Fruit fly (Drosophila melanogaster) whole organism, embryonic: ENCODE measurements around the gene drl.
A peak's percentile ranks its signal among the peaks of the same experiment; 100 is the strongest.

Experiments
- Awh ChIP-seq: fragments of 200-800 bp; sonication (Bioruptor generic); IDR thresholded peaks from 2 replicates; pipeline ENCODE4, ENCODE4 v1.3.6; 2022; ENCODE audit warnings: missing biosample characterization, missing genetic modification characterization
- CG10209 ChIP-seq: fragments of 200-800 bp; sonication (Bioruptor generic); optimal IDR thresholded peaks from 3 replicates; lab custom pipeline; 2017; ENCODE audit warnings: missing biosample characterization, mild to moderate bottlenecking, missing genetic modification characterization, missing genetic modification reagents
- CG1024 ChIP-seq: fragments of 200-800 bp; sonication (Bioruptor generic); IDR thresholded peaks from 2 replicates; pipeline ENCODE4 v1.3.6; 2022; ENCODE audit warnings: missing biosample characterization, missing genetic modification characterization
- CG12236 ChIP-seq: fragments of 200-800 bp; sonication (Bioruptor generic); optimal IDR thresholded peaks from 2 replicates; lab custom pipeline; 2016; ENCODE audit warnings: missing biosample characterization, missing genetic modification characterization
- CG13894 ChIP-seq: fragments of 200-800 bp; sonication (Bioruptor generic); optimal IDR thresholded peaks from 3 replicates; lab custom pipeline; 2018; ENCODE audit warnings: missing biosample characterization, mild to moderate bottlenecking, missing genetic modification characterization, moderate library complexity
- CG17359 ChIP-seq: fragments of 200-800 bp; sonication (Bioruptor generic); optimal IDR thresholded peaks from 3 replicates; lab custom pipeline; 2018; ENCODE audit warnings: missing biosample characterization, mild to moderate bottlenecking, missing genetic modification characterization, moderate library complexity
- CG18262 ChIP-seq: fragments of 200-800 bp; optimal IDR thresholded peaks from 3 replicates; lab custom pipeline; 2019; ENCODE audit warnings: missing biosample characterization, mild to moderate bottlenecking, missing genetic modification characterization, moderate library complexity
- CG18476 ChIP-seq: fragments of 200-800 bp; sonication (Bioruptor generic); optimal IDR thresholded peaks from 2 replicates; lab custom pipeline; 2016; ENCODE audit warnings: missing biosample characterization, mild to moderate bottlenecking, missing genetic modification characterization
- CG18764 ChIP-seq: fragments of 200-800 bp; sonication (Bioruptor generic); optimal IDR thresholded peaks from 3 replicates; lab custom pipeline; 2016; ENCODE audit warnings: missing biosample characterization, missing genetic modification characterization
- CG30431 ChIP-seq: fragments of 200-800 bp; sonication (Bioruptor generic); optimal IDR thresholded peaks from 2 replicates; lab custom pipeline; 2017; ENCODE audit warnings: missing biosample characterization, missing genetic modification characterization
- CG4854 ChIP-seq: fragments of 200-800 bp; sonication (Bioruptor generic); optimal IDR thresholded peaks from 2 replicates; lab custom pipeline; 2016; ENCODE audit warnings: missing biosample characterization, missing genetic modification characterization, inconsistent platforms
- CG5245 ChIP-seq: fragments of 200-800 bp; sonication (Bioruptor generic); optimal IDR thresholded peaks from 3 replicates; lab custom pipeline; 2016; ENCODE audit warnings: missing biosample characterization, missing genetic modification characterization
- CG6813 ChIP-seq: fragments of 200-800 bp; sonication (Bioruptor generic); optimal IDR thresholded peaks from 2 replicates; lab custom pipeline; 2017; ENCODE audit warnings: missing biosample characterization, missing genetic modification characterization, mild to moderate bottlenecking, moderate library complexity, missing genetic modification reagents
- CG7786 ChIP-seq: fragments of 200-800 bp; sonication (Bioruptor generic); optimal IDR thresholded peaks from 2 replicates; lab custom pipeline; 2016; ENCODE audit warnings: missing biosample characterization, missing genetic modification characterization
- CG8089 ChIP-seq: fragments of 200-800 bp; sonication (Bioruptor generic); optimal IDR thresholded peaks from 3 replicates; lab custom pipeline; 2016; ENCODE audit warnings: missing biosample characterization, missing genetic modification characterization
- CG8388 ChIP-seq: fragments of 200-800 bp; sonication (Bioruptor generic); optimal IDR thresholded peaks from 2 replicates; lab custom pipeline; 2019; ENCODE audit warnings: missing biosample characterization, mild to moderate bottlenecking, missing genetic modification characterization, moderate library complexity
- CG9215 ChIP-seq: fragments of 200-800 bp; sonication (Bioruptor generic); IDR thresholded peaks from 2 replicates; pipeline ENCODE4 v1.3.6; 2022; ENCODE audit warnings: missing biosample characterization, missing genetic modification characterization
- CG9797 ChIP-seq: fragments of 200-800 bp; sonication (Bioruptor generic); optimal IDR thresholded peaks from 3 replicates; lab custom pipeline; 2018; ENCODE audit warnings: missing biosample characterization, mild to moderate bottlenecking, missing genetic modification characterization
- CTCF ChIP-seq: fragments of 200-800 bp; sonication (Bioruptor generic); optimal IDR thresholded peaks from 2 replicates; lab custom pipeline; 2017; ENCODE audit warnings: missing biosample characterization, mild to moderate bottlenecking, missing genetic modification characterization, moderate library complexity
- Camta ChIP-seq: fragments of 200-800 bp; sonication (Bioruptor generic); optimal IDR thresholded peaks from 2 replicates; lab custom pipeline; 2016; ENCODE audit warnings: missing biosample characterization, missing genetic modification characterization
- Doc3 ChIP-seq: fragments of 200-800 bp; sonication (Bioruptor generic); IDR thresholded peaks from 3 replicates; pipeline ENCODE4 v1.3.6; 2022; ENCODE audit warnings: missing biosample characterization, missing genetic modification characterization; ENCODE audit not compliant: partially characterized antibody
- Dref ChIP-seq: fragments of 200-800 bp; sonication (Bioruptor generic); IDR thresholded peaks from 2 replicates; pipeline ENCODE4 v1.3.6; 2022; ENCODE audit warnings: missing biosample characterization, missing genetic modification characterization
- Drgx ChIP-seq: fragments of 200-800 bp; sonication (Bioruptor generic); IDR thresholded peaks from 2 replicates; pipeline ENCODE4 v1.3.6; 2022; ENCODE audit warnings: missing biosample characterization, missing genetic modification characterization
- Fer2 ChIP-seq: fragments of 200-800 bp; sonication (Bioruptor generic); optimal IDR thresholded peaks from 2 replicates; lab custom pipeline; 2018; ENCODE audit warnings: missing biosample characterization, mild to moderate bottlenecking, missing genetic modification characterization, moderate library complexity
- HLH54F ChIP-seq: fragments of 200-800 bp; sonication (Bioruptor generic); optimal IDR thresholded peaks from 3 replicates; lab custom pipeline; 2016; ENCODE audit warnings: missing biosample characterization, missing genetic modification characterization
- NC2β ChIP-seq: fragments of 200-800 bp; sonication (Bioruptor generic); optimal IDR thresholded peaks from 2 replicates; lab custom pipeline; 2016; ENCODE audit warnings: missing biosample characterization, missing genetic modification characterization
- Pdp1 ChIP-seq, 2 experiments: fragments of 200-800 bp; sonication (Bioruptor generic); optimal IDR thresholded peaks; 3 replicates each; lab custom pipeline; 2016; ENCODE audit warnings: missing biosample characterization in 2 of 2, missing genetic modification characterization in 2 of 2, mild to moderate bottlenecking in 1 of 2, moderate library complexity in 1 of 2
- Poxn ChIP-seq: fragments of 200-800 bp; sonication (Bioruptor generic); IDR thresholded peaks from 2 replicates; pipeline ENCODE4 v1.3.6; 2022; ENCODE audit warnings: missing biosample characterization, missing genetic modification characterization
- Scr ChIP-seq: fragments of 200-800 bp; sonication (Bioruptor generic); IDR thresholded peaks from 2 replicates; pipeline ENCODE4 v1.3.6; 2022; ENCODE audit warnings: missing biosample characterization, missing genetic modification characterization; ENCODE audit not compliant: partially characterized antibody
- Sox100B ChIP-seq: fragments of 200-800 bp; sonication (Bioruptor generic); optimal IDR thresholded peaks from 3 replicates; lab custom pipeline; 2018; ENCODE audit warnings: missing biosample characterization, mild to moderate bottlenecking, missing genetic modification characterization
- Tbp ChIP-seq: fragments of >200 bp; optimal IDR thresholded peaks from 2 replicates; lab custom pipeline; 2018; ENCODE audit warnings: missing biosample characterization, missing genetic modification characterization
- ac ChIP-seq: fragments of 200-800 bp; sonication (Bioruptor generic); optimal IDR thresholded peaks from 3 replicates; lab custom pipeline; 2017; ENCODE audit warnings: missing biosample characterization, mild to moderate bottlenecking, missing genetic modification characterization
- ara ChIP-seq: fragments of 200-800 bp; sonication (Bioruptor generic); IDR thresholded peaks from 2 replicates; pipeline ENCODE4 v1.3.6; 2022; ENCODE audit warnings: missing biosample characterization, missing genetic modification characterization
- caup ChIP-seq: fragments of 200-800 bp; sonication (Bioruptor generic); optimal IDR thresholded peaks from 3 replicates; lab custom pipeline; 2017; ENCODE audit warnings: missing biosample characterization, mild to moderate bottlenecking, missing genetic modification characterization, moderate library complexity; ENCODE audit not compliant: severe bottlenecking
- chm ChIP-seq: fragments of 200-800 bp; sonication (Bioruptor generic); IDR thresholded peaks from 2 replicates; pipeline ENCODE4 v1.3.6; 2022; ENCODE audit warnings: missing biosample characterization, missing genetic modification characterization
- ci ChIP-seq: fragments of 200-800 bp; sonication (Bioruptor generic); IDR thresholded peaks from 3 replicates; pipeline ENCODE4 v1.3.6; 2022; ENCODE audit warnings: missing biosample characterization, missing genetic modification characterization
- croc ChIP-seq: fragments of 200-800 bp; sonication (Bioruptor generic); conservative IDR thresholded peaks from 3 replicates; pipeline ENCODE4 v1.3.6; 2022; ENCODE audit warnings: missing biosample characterization, missing genetic modification characterization
- ems ChIP-seq: fragments of 200-800 bp; sonication (Bioruptor generic); optimal IDR thresholded peaks from 3 replicates; lab custom pipeline; 2016; ENCODE audit warnings: missing biosample characterization, missing genetic modification characterization
- fu2 ChIP-seq: fragments of 200-800 bp; sonication (Bioruptor generic); optimal IDR thresholded peaks from 2 replicates; lab custom pipeline; 2016; ENCODE audit warnings: missing biosample characterization, missing genetic modification characterization
- klu ChIP-seq: fragments of 200-800 bp; sonication (Bioruptor generic); IDR thresholded peaks from 2 replicates; pipeline ENCODE4 v1.3.6; 2022; ENCODE audit warnings: missing biosample characterization, missing genetic modification characterization
- mld ChIP-seq: fragments of 200-800 bp; sonication (Bioruptor generic); IDR thresholded peaks from 3 replicates; pipeline ENCODE4 v1.3.6; 2022; ENCODE audit warnings: missing biosample characterization, missing genetic modification characterization; ENCODE audit not compliant: partially characterized antibody
- nau ChIP-seq: fragments of 200-800 bp; sonication (Bioruptor generic); optimal IDR thresholded peaks from 3 replicates; lab custom pipeline; 2017; ENCODE audit warnings: missing biosample characterization, mild to moderate bottlenecking, missing genetic modification characterization, missing genetic modification reagents
- odd ChIP-seq: fragments of 200-800 bp; sonication (Bioruptor generic); optimal IDR thresholded peaks from 2 replicates; lab custom pipeline; 2017; ENCODE audit warnings: missing biosample characterization, mild to moderate bottlenecking, missing genetic modification characterization
- phol ChIP-seq: fragments of 200-800 bp; sonication (Bioruptor generic); optimal IDR thresholded peaks from 3 replicates; lab custom pipeline; 2018; ENCODE audit warnings: missing biosample characterization, mild to moderate bottlenecking, missing genetic modification characterization, moderate library complexity
- pros ChIP-seq: fragments of 200-800 bp; sonication (Bioruptor generic); optimal IDR thresholded peaks from 3 replicates; lab custom pipeline; 2019; ENCODE audit warnings: missing biosample characterization, mild to moderate bottlenecking, missing genetic modification characterization, moderate library complexity
- shn ChIP-seq: fragments of 200-800 bp; sonication (Bioruptor generic); optimal IDR thresholded peaks from 3 replicates; lab custom pipeline; 2016; ENCODE audit warnings: missing biosample characterization, missing genetic modification characterization
- tap ChIP-seq: fragments of 200-800 bp; optimal IDR thresholded peaks from 3 replicates; lab custom pipeline; 2019; ENCODE audit warnings: missing biosample characterization, mild to moderate bottlenecking, missing genetic modification characterization, moderate library complexity
- tna ChIP-seq: fragments of 200-800 bp; sonication (Bioruptor generic); IDR thresholded peaks from 2 replicates; pipeline ENCODE4 v1.3.6; 2022; ENCODE audit warnings: missing biosample characterization, missing genetic modification characterization; ENCODE audit not compliant: partially characterized antibody
- trem ChIP-seq: fragments of 200-800 bp; optimal IDR thresholded peaks from 3 replicates; lab custom pipeline; 2019; ENCODE audit warnings: missing biosample characterization, mild to moderate bottlenecking, missing genetic modification characterization, moderate library complexity
- ttk ChIP-seq: fragments of 200-800 bp; sonication (Bioruptor generic); IDR thresholded peaks from 2 replicates; pipeline ENCODE4 v2.1.2; 2022; ENCODE audit warnings: missing biosample characterization, missing genetic modification characterization
- unc-4 ChIP-seq: fragments of 200-800 bp; sonication (Bioruptor generic); IDR thresholded peaks from 2 replicates; pipeline ENCODE4 v1.3.6; 2022; ENCODE audit warnings: missing biosample characterization, missing genetic modification characterization; ENCODE audit not compliant: partially characterized antibody
- yki ChIP-seq: fragments of >200 bp; optimal IDR thresholded peaks from 3 replicates; lab custom pipeline; 2018

drl gene

dm6 chr2L:19154893-19155389 is 35.2 kb upstream of the drl start (continued):
- TF ChIP-seq CG17359 (no peak), CG12236 (GFP tag; lab: Kevin White, UChicago) (no peak), croc (no peak), Camta (GFP tag; lab: Kevin White, UChicago) (no peak), CG9797 (no peak), CG5245 (GFP tag; lab: Kevin White, UChicago) (no peak), CG18476 (GFP tag; lab: Kevin White, UChicago) (no peak), CG18262 (tag; lab: Kevin White, UChicago) (no peak), yki (lab: Kevin White, UChicago) (no peak), Sox100B (GFP tag; lab: Kevin White, UChicago) (no peak), CG7786 (GFP tag; lab: Kevin White, UChicago) (no peak), Awh (peak; percentile 31; the same call in 1 of the 2 replicates), mld (GFP tag; lab: Robert Waterston, UW) (no peak), caup (GFP tag; lab: Kevin White, UChicago) (peak; percentile 33), klu (GFP tag; lab: Robert Waterston, UW) (no peak), tna (GFP tag; lab: Robert Waterston, UW) (no peak), phol (no peak), CG4854 (GFP tag; lab: Kevin White, UChicago) (no peak), ara (GFP tag; lab: Robert Waterston, UW) (no peak), tap (tag; lab: Kevin White, UChicago) (no peak), unc-4 (GFP tag; lab: Robert Waterston, UW) (no peak), ci (GFP tag; lab: Robert Waterston, UW) (0 out of 3 replicates have a peak, but pooled peaks have one; percentile 26), odd (GFP tag; lab: Kevin White, UChicago) (no peak), CG10209 (GFP tag; lab: Kevin White, UChicago) (peak; percentile 80), ttk (GFP tag; lab: Robert Waterston, UW) (no peak; the same call in 1 of the 2 replicates), CTCF (no peak), ac (GFP tag; lab: Kevin White, UChicago) (peak; percentile 98), pros (peak; percentile 97), Drgx (GFP tag; lab: Robert Waterston, UW) (no peak), CG8388 (GFP tag; lab: Kevin White, UChicago) (no peak), Dref (no peak), Doc3 (no peak), Pdp1 (GFP tag; optimal IDR thresholded peaks at IDR 0.05; lab: Kevin White, UChicago) (no peak), chm (GFP tag; lab: Robert Waterston, UW) (no peak), trem (tag; lab: Kevin White, UChicago) (no peak), shn (GFP tag; lab: Kevin White, UChicago) (no peak), Poxn (no peak), nau (GFP tag; lab: Kevin White, UChicago) (no peak), CG30431 (GFP tag; lab: Kevin White, UChicago) (no peak), Tbp (no peak), Scr (GFP tag; lab: Robert Waterston, UW) (no peak), CG8089 (GFP tag; lab: Kevin White, UChicago) (no peak), CG6813 (GFP tag; lab: Kevin White, UChicago) (no peak), NC2β (GFP tag; lab: Kevin White, UChicago) (no peak), CG13894 (tag; lab: Kevin White, UChicago) (peak; percentile 26), Fer2 (tag; lab: Kevin White, UChicago) (no peak), CG9215 (GFP tag; lab: Robert Waterston, UW) (no peak), CG18764 (GFP tag; lab: Kevin White, UChicago) (no peak), CG1024 (no peak), fu2 (GFP tag; lab: Kevin White, UChicago) (no peak), ems (GFP tag; lab: Kevin White, UChicago) (no peak), HLH54F (GFP tag; lab: Kevin White, UChicago) (no peak)
